Worm (Caenorhabditis elegans): ENCODE results near the gene srlf-7.
A peak's percentile ranks its signal among the peaks of the same experiment; 100 is the strongest.

srlf-7 gene

ce11 chrIV:7233566-7234014 lies 44.5 kb downstream of the srlf-7 start:
- TF ChIP-seq F52B5.7 (tag; optimal IDR thresholded peaks at IDR 0.05): no peak
- no peak for TF ChIP-seq dox-1 (GFP tag; IDR thresholded peaks at IDR 0.05)
- TF ChIP-seq attf-6 (GFP tag; IDR thresholded peaks at IDR 0.05): no peak
- TF ChIP-seq K11D2.4 (GFP tag; IDR thresholded peaks at IDR 0.05): 0 out of 2 replicates have a peak, but pooled peaks have one; percentile 30
- no peak for TF ChIP-seq madf-6 (GFP tag; IDR thresholded peaks at IDR 0.05)

ce11 chrIV:7234623-7235022 lies 45.5 kb downstream of the srlf-7 start:
- TF ChIP-seq ztf-18 (tag; optimal IDR thresholded peaks at IDR 0.05) (no peak), lin-54 (GFP tag; optimal IDR thresholded peaks at IDR 0.05) (no peak), rpc-1 (optimal IDR thresholded peaks at IDR 0.05) (no peak), rpc-1 (tag; optimal IDR thresholded peaks at IDR 0.05) (no peak), ZK185.1 (tag; optimal IDR thresholded peaks at IDR 0.05; ENCODE audit: poor library complexity, severe bottlenecking) (no peak), attf-6 (GFP tag; IDR thresholded peaks at IDR 0.05) (no peak), B0336.3 (GFP tag; IDR thresholded peaks at IDR 0.05) (no peak), hlh-12 (tag; optimal IDR thresholded peaks at IDR 0.05) (no peak), egrh-3 (GFP tag; IDR thresholded peaks at IDR 0.05) (no peak), dpff-1 (tag; optimal IDR thresholded peaks at IDR 0.05) (no peak), snpc-1.3 (tag; optimal IDR thresholded peaks at IDR 0.05; ENCODE audit: insufficient read depth) (no peak), tbp1 (GFP tag; optimal IDR thresholded peaks at IDR 0.05) (no peak), madf-3 (GFP tag; IDR thresholded peaks at IDR 0.05) (no peak), unc-130 (GFP tag; optimal IDR thresholded peaks at IDR 0.05) (no peak), xnd-1 (tag; optimal IDR thresholded peaks at IDR 0.05) (no peak), nhr-80 (tag; optimal IDR thresholded peaks at IDR 0.05) (no peak), lin-35 (GFP tag; optimal IDR thresholded peaks at IDR 0.05) (no peak), hrde-1 (tag; optimal IDR thresholded peaks at IDR 0.05; ENCODE audit: borderline replicate concordance) (no peak)

ce11 chrIV:7235382-7235917 lies 46.4 kb downstream of the srlf-7 start:
- TF ChIP-seq nhr-90 (tag; optimal IDR thresholded peaks at IDR 0.05) (no peak), pbrm-1 (GFP tag; IDR thresholded peaks at IDR 0.05) (0 out of 2 replicates have a peak, but pooled peaks have one; percentile 20), K11D2.4 (GFP tag; IDR thresholded peaks at IDR 0.05) (0 out of 2 replicates have a peak, but pooled peaks have one; percentile 50), snpc-4 (GFP tag; optimal IDR thresholded peaks at IDR 0.05) (no peak), snpc-4 (tag; optimal IDR thresholded peaks at IDR 0.05) (peak in 1 of 4 experiments; percentile 21), F23B12.7 (tag; optimal IDR thresholded peaks at IDR 0.05; ENCODE audit: insufficient read depth) (no peak), dox-1 (GFP tag; IDR thresholded peaks at IDR 0.05) (peak; percentile 78), lir-1 (GFP tag; conservative IDR thresholded peaks at IDR 0.05) (0 out of 2 replicates have a peak, but pooled peaks have one; percentile 32), ztf-28 (GFP tag; IDR thresholded peaks at IDR 0.05) (no peak), cebp-1 (GFP tag; IDR thresholded peaks at IDR 0.05) (no peak), cebp-1 (tag; optimal IDR thresholded peaks at IDR 0.05) (peak; percentile 57), nhr-80 (tag; optimal IDR thresholded peaks at IDR 0.05) (peak; percentile 88), attf-5 (GFP tag; optimal IDR thresholded peaks at IDR 0.05) (peak; percentile 52), nhr-120 (GFP tag; IDR thresholded peaks at IDR 0.05) (no peak), C17E4.6 (GFP tag; IDR thresholded peaks at IDR 0.05) (no peak), K12H6.12 (tag; optimal IDR thresholded peaks at IDR 0.05) (peak; percentile 25), hlh-12 (tag; optimal IDR thresholded peaks at IDR 0.05) (no peak), lin-40 (tag; optimal IDR thresholded peaks at IDR 0.05) (peak; percentile 28), zim-3 (tag; optimal IDR thresholded peaks at IDR 0.05) (no peak), sea-2 (GFP tag; IDR thresholded peaks at IDR 0.05) (no peak), hmg-1.2 (GFP tag; IDR thresholded peaks at IDR 0.05) (peak; percentile 82), T07F8.4 (tag; optimal IDR thresholded peaks at IDR 0.05) (no peak), B0336.3 (GFP tag; IDR thresholded peaks at IDR 0.05) (peak; percentile 59; the same call in 1 of the 2 replicates), rec-8 (tag; optimal IDR thresholded peaks at IDR 0.05) (peak in 1 of 2 experiments; percentile 8), ZK185.1 (tag; optimal IDR thresholded peaks at IDR 0.05; ENCODE audit: poor library complexity, severe bottlenecking) (no peak), lin-54 (GFP tag; optimal IDR thresholded peaks at IDR 0.05) (peak; percentile 31), gei-17 (GFP tag; optimal IDR thresholded peaks at IDR 0.05) (no peak), snpc-1.3 (tag; optimal IDR thresholded peaks at IDR 0.05; ENCODE audit: insufficient read depth) (no peak), mcd-1 (GFP tag; IDR thresholded peaks at IDR 0.05) (peak; percentile 62), somi-1 (GFP tag; optimal IDR thresholded peaks at IDR 0.05) (peak; percentile 6)
